Fruit fly (Drosophila melanogaster): ENCODE results near the gene CG44422.

The CG44422 gene

dm6 chrX:11338047-11338747, 35.6 kb upstream of the CG44422 start (continued):
- TF ChIP-seq CG11723 (GFP tag; optimal IDR thresholded peaks at IDR 0.05) (no peak), Dad (GFP tag; optimal IDR thresholded peaks at IDR 0.05) (peak; percentile 22), bcd (GFP tag; optimal IDR thresholded peaks at IDR 0.05) (peak; percentile 69), CG12942 (GFP tag; optimal IDR thresholded peaks at IDR 0.05) (peak; percentile 52), wdn (GFP tag; IDR thresholded peaks at IDR 0.05) (no peak), Rx (GFP tag; IDR thresholded peaks at IDR 0.05) (no peak), CG6683 (GFP tag; optimal IDR thresholded peaks at IDR 0.05) (peak; percentile 37), CG9876 (GFP tag; optimal IDR thresholded peaks at IDR 0.05) (no peak), Neu2 (GFP tag; optimal IDR thresholded peaks at IDR 0.05; ENCODE audit: borderline replicate concordance) (no peak), Hand (GFP tag; optimal IDR thresholded peaks at IDR 0.05) (peak; percentile 45), CG1832 (GFP tag; optimal IDR thresholded peaks at IDR 0.05) (no peak), slou (GFP tag; optimal IDR thresholded peaks at IDR 0.05) (peak; percentile 26), run (tag; optimal IDR thresholded peaks at IDR 0.05) (peak; percentile 54), maf-S (GFP tag; optimal IDR thresholded peaks at IDR 0.05) (peak; percentile 47), Jarid2 (GFP tag; optimal IDR thresholded peaks at IDR 0.05) (no peak), BtbVII (GFP tag; optimal IDR thresholded peaks at IDR 0.05) (peak; percentile 58), D19B (GFP tag; optimal IDR thresholded peaks at IDR 0.05) (no peak), Meics (GFP tag; optimal IDR thresholded peaks at IDR 0.05) (peak; percentile 72), CG17359 (tag; optimal IDR thresholded peaks at IDR 0.05) (peak; percentile 61), ash1 (GFP tag; optimal IDR thresholded peaks at IDR 0.05) (no peak), Sry-β (GFP tag; optimal IDR thresholded peaks at IDR 0.05) (no peak), dan (GFP tag; IDR thresholded peaks at IDR 0.05) (no peak), Asciz (GFP tag; optimal IDR thresholded peaks at IDR 0.05) (no peak), pita (GFP tag; optimal IDR thresholded peaks at IDR 0.05) (no peak), jumu (GFP tag; optimal IDR thresholded peaks at IDR 0.05) (peak; percentile 67), CG12391 (tag; optimal IDR thresholded peaks at IDR 0.05) (peak; percentile 80), hth (optimal IDR thresholded peaks at IDR 0.05) (no peak), CG31365 (tag; optimal IDR thresholded peaks at IDR 0.05) (no peak), gem (tag; optimal IDR thresholded peaks at IDR 0.05) (no peak), caup (GFP tag; optimal IDR thresholded peaks at IDR 0.05; ENCODE audit: severe bottlenecking) (peak; percentile 20), CG3281 (GFP tag; optimal IDR thresholded peaks at IDR 0.05) (no peak), pho (GFP tag; optimal IDR thresholded peaks at IDR 0.05) (peak; percentile 55), Dll (GFP tag; IDR thresholded peaks at IDR 0.05; ENCODE audit: partially characterized antibody) (no peak), schlank (tag; optimal IDR thresholded peaks at IDR 0.05) (no peak), bsh (GFP tag; optimal IDR thresholded peaks at IDR 0.05) (peak in 1 of 2 experiments; percentile 77), Nf-YA (GFP tag; IDR thresholded peaks at IDR 0.05) (no peak), zen (tag; optimal IDR thresholded peaks at IDR 0.05) (peak; percentile 4), CG10274 (GFP tag; optimal IDR thresholded peaks at IDR 0.05) (peak; percentile 15), Atf-2 (GFP tag; optimal IDR thresholded peaks at IDR 0.05) (peak; percentile 29), CG12155 (GFP tag; optimal IDR thresholded peaks at IDR 0.05) (peak; percentile 12), gt (GFP tag; IDR thresholded peaks at IDR 0.05) (no peak), bowl (GFP tag; IDR thresholded peaks at IDR 0.05) (no peak), Xrp1 (GFP tag; IDR thresholded peaks at IDR 0.05) (peak; percentile 61), ac (GFP tag; optimal IDR thresholded peaks at IDR 0.05) (no peak), sc (optimal IDR thresholded peaks at IDR 0.05) (no peak), sc (GFP tag; optimal IDR thresholded peaks at IDR 0.05) (peak; percentile 51), ind (GFP tag; optimal IDR thresholded peaks at IDR 0.05) (peak; percentile 68), CG17328 (GFP tag; IDR thresholded peaks at IDR 0.05) (no peak), tgo (GFP tag; IDR thresholded peaks at IDR 0.05) (peak; percentile 46; the same call in 2 of the 3 replicates), Dip3 (GFP tag; optimal IDR thresholded peaks at IDR 0.05) (peak; percentile 8)
